Fruit fly (Drosophila melanogaster): Measurements from ENCODE around the gene CG6511.

The CG6511 gene

dm6 chr3L:8672199-8673059, 48.7 kb upstream of the CG6511 start (continued):
- TF ChIP-seq CG34406 (GFP tag; optimal IDR thresholded peaks at IDR 0.05): peak; percentile 57
- TF ChIP-seq CG9139 (GFP tag; optimal IDR thresholded peaks at IDR 0.05): no peak
- TF ChIP-seq Eip78C (GFP tag): peak; percentile 92
- peak; percentile 28 for TF ChIP-seq CG11902 (GFP tag; optimal IDR thresholded peaks at IDR 0.05)
- peak; percentile 55; the same call in 1 of the 3 replicates for TF ChIP-seq CG6163 (GFP tag; IDR thresholded peaks at IDR 0.05)
- TF ChIP-seq OdsH (GFP tag; optimal IDR thresholded peaks at IDR 0.05): peak; percentile 55
- no peak for TF ChIP-seq CG6854 (GFP tag; optimal IDR thresholded peaks at IDR 0.05)
- peak; percentile 54 for TF ChIP-seq CG3919 (GFP tag; optimal IDR thresholded peaks at IDR 0.05)
- TF ChIP-seq salr (GFP tag; optimal IDR thresholded peaks at IDR 0.05): peak in 1 of 2 experiments; percentile 9
- TF ChIP-seq Met (GFP tag; optimal IDR thresholded peaks at IDR 0.05): peak; percentile 73
- TF ChIP-seq Sox14 (GFP tag; optimal IDR thresholded peaks at IDR 0.05): peak; percentile 55
- peak; percentile 56 for TF ChIP-seq CG6792 (GFP tag; optimal IDR thresholded peaks at IDR 0.05)
- TF ChIP-seq acj6 (GFP tag; optimal IDR thresholded peaks at IDR 0.05): peak; percentile 50
- TF ChIP-seq CG6808 (GFP tag; optimal IDR thresholded peaks at IDR 0.05): no peak

dm6 chr3L:8673377-8674000, 47.6 kb upstream of the CG6511 start:
- TF ChIP-seq CG6163 (GFP tag; IDR thresholded peaks at IDR 0.05) (peak; percentile 65; the same call in 2 of the 3 replicates), net (GFP tag; optimal IDR thresholded peaks at IDR 0.05) (peak; percentile 42), CG11762 (GFP tag; optimal IDR thresholded peaks at IDR 0.05; ENCODE audit: insufficient read depth) (no peak), CG6854 (GFP tag; optimal IDR thresholded peaks at IDR 0.05) (no peak), CG15336 (GFP tag; IDR thresholded peaks at IDR 0.05) (peak; percentile 56), salr (GFP tag; optimal IDR thresholded peaks at IDR 0.05) (peak in 1 of 2 experiments; percentile 28), CG6276 (GFP tag; optimal IDR thresholded peaks at IDR 0.05) (peak; percentile 63), eg (GFP tag; IDR thresholded peaks at IDR 0.05) (peak; percentile 76), CG8119 (GFP tag; IDR thresholded peaks at IDR 0.05) (peak; percentile 63), svp (GFP tag) (peak; percentile 20), CG3919 (GFP tag; optimal IDR thresholded peaks at IDR 0.05) (no peak), Eip78C (GFP tag) (peak; percentile 25)

DNA sequence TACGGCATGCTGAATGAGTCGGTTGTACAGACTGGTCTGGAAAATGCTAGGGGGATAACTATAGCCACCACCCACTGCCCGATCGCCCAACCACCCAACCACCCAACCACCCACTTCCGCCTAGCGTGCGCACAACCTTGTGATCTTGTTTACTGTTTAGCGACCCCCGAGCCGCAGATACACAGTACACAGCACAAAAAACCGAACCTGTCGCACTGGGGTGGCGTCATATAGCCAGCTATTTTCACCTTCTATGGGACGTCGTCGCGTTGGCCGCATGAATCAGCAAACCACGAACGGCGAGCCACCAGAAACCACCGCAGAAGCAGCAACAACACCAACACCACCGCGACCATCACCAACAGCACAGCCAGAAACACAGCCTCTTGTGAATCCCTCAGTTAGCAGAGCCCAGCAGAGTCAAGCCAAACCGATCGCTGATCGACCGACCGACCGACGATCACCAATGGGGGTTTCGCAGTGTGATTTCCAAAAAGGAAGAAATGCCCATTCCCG, 46.0 kb upstream of the CG6511 start:
- TF ChIP-seq CG8632 (GFP tag; optimal IDR thresholded peaks at IDR 0.05) (no peak), CG3032 (tag; optimal IDR thresholded peaks at IDR 0.05) (no peak), net (GFP tag; optimal IDR thresholded peaks at IDR 0.05) (no peak), CG34406 (GFP tag; optimal IDR thresholded peaks at IDR 0.05) (no peak), CG6163 (GFP tag; IDR thresholded peaks at IDR 0.05) (no peak), CG6792 (GFP tag; optimal IDR thresholded peaks at IDR 0.05) (no peak), CG15336 (GFP tag; IDR thresholded peaks at IDR 0.05) (no peak), Lpt (GFP tag; optimal IDR thresholded peaks at IDR 0.05) (no peak), Hr39 (GFP tag; optimal IDR thresholded peaks at IDR 0.05) (no peak), spab (GFP tag; optimal IDR thresholded peaks at IDR 0.05) (no peak), Sox15 (GFP tag; optimal IDR thresholded peaks at IDR 0.05) (no peak), Eip75B (GFP tag; optimal IDR thresholded peaks at IDR 0.05) (no peak)

- TF ChIP-seq topi (GFP tag; optimal IDR thresholded peaks at IDR 0.05) (peak; percentile 46), CG9139 (GFP tag; optimal IDR thresholded peaks at IDR 0.05) (peak; percentile 74), acj6 (GFP tag; optimal IDR thresholded peaks at IDR 0.05) (peak; percentile 10), Hr38 (GFP tag; optimal IDR thresholded peaks at IDR 0.05) (no peak), CG15336 (GFP tag; IDR thresholded peaks at IDR 0.05) (peak; percentile 59), Sox14 (GFP tag; optimal IDR thresholded peaks at IDR 0.05) (peak; percentile 16), Eip75B (GFP tag; optimal IDR thresholded peaks at IDR 0.05) (peak; percentile 61), CG11902 (GFP tag; optimal IDR thresholded peaks at IDR 0.05) (no peak), Eip78C (GFP tag) (peak; percentile 83), Ets96B (tag; optimal IDR thresholded peaks at IDR 0.05) (peak; percentile 24), CG11294 (GFP tag; IDR thresholded peaks at IDR 0.05) (no peak), Sox102F (GFP tag; optimal IDR thresholded peaks at IDR 0.05) (peak; percentile 59), CG6792 (GFP tag; optimal IDR thresholded peaks at IDR 0.05) (peak; percentile 16), CG6276 (GFP tag; optimal IDR thresholded peaks at IDR 0.05) (peak; percentile 45), CG7368 (GFP tag; optimal IDR thresholded peaks at IDR 0.05) (peak; percentile 32), lz (GFP tag; optimal IDR thresholded peaks at IDR 0.05) (no peak), eg (GFP tag; IDR thresholded peaks at IDR 0.05) (peak; percentile 62; the same call in 2 of the 3 replicates), CG8119 (GFP tag; IDR thresholded peaks at IDR 0.05) (peak; percentile 39; the same call in 1 of the 3 replicates), ss (GFP tag; optimal IDR thresholded peaks at IDR 0.05) (peak; percentile 74 to 88), pdm3 (GFP tag; optimal IDR thresholded peaks at IDR 0.05) (no peak), CG3032 (tag; optimal IDR thresholded peaks at IDR 0.05) (peak; percentile 19), Sox15 (GFP tag; optimal IDR thresholded peaks at IDR 0.05) (no peak), OdsH (GFP tag; optimal IDR thresholded peaks at IDR 0.05) (peak; percentile 3), svp (GFP tag) (peak; percentile 93), Hr39 (GFP tag; optimal IDR thresholded peaks at IDR 0.05) (no peak), Smox (GFP tag; optimal IDR thresholded peaks at IDR 0.05) (no peak)
Measured at dm6 chr3L:8675545-8676084, 45.5 kb upstream of the CG6511 start, which contains the start of gene hry. Gene hry (plus strand): TSS chr3L:8675759.
